Fruit fly (Drosophila melanogaster) whole organism, pupa: Measurements from ENCODE around the gene CG9806.
"Not testable (repeated sequence)": the region's sequence is repeated elsewhere in the genome, so short reads cannot be mapped to it uniquely, and the experiment has no call there.

Source experiments
- CG10348 ChIP-seq: fragments of 200-800 bp; sonication (Bioruptor generic); IDR thresholded peaks from 2 replicates; pipeline ENCODE4 v1.3.6; 2022; ENCODE audit warnings: missing biosample characterization, missing genetic modification characterization
- CG12605 ChIP-seq: fragments of 200-800 bp; sonication (Bioruptor generic); IDR thresholded peaks from 2 replicates; pipeline ENCODE4 v1.3.6; 2022; ENCODE audit warnings: missing biosample characterization, missing genetic modification characterization
- CG13204 ChIP-seq: fragments of 200-800 bp; sonication (Bioruptor generic); optimal IDR thresholded peaks from 2 replicates; lab custom pipeline; 2018; ENCODE audit warnings: missing biosample characterization, mild to moderate bottlenecking, missing genetic modification characterization, moderate library complexity
- CG14655 ChIP-seq: fragments of 200-800 bp; sonication (Bioruptor generic); optimal IDR thresholded peaks from 3 replicates; lab custom pipeline; 2017; ENCODE audit warnings: mild to moderate bottlenecking, missing biosample characterization, missing genetic modification reagents, missing genetic modification characterization
- CG15710 ChIP-seq: fragments of 200-800 bp; sonication (Bioruptor generic); optimal IDR thresholded peaks from 2 replicates; lab custom pipeline; 2018; ENCODE audit warnings: missing biosample characterization, mild to moderate bottlenecking, missing genetic modification characterization, moderate library complexity
- CG17806 ChIP-seq: fragments of 200-800 bp; sonication (Bioruptor generic); optimal IDR thresholded peaks from 2 replicates; lab custom pipeline; 2018; ENCODE audit warnings: missing biosample characterization, mild to moderate bottlenecking, missing genetic modification characterization, moderate library complexity
- CG32121 ChIP-seq: fragments of 200-800 bp; sonication (Bioruptor generic); IDR thresholded peaks from 2 replicates; pipeline ENCODE4 v1.3.6; 2022; ENCODE audit warnings: missing biosample characterization, missing genetic modification characterization
- CG34367 ChIP-seq: fragments of 200-800 bp; sonication (Bioruptor generic); optimal IDR thresholded peaks from 2 replicates; lab custom pipeline; 2018; ENCODE audit warnings: missing biosample characterization, mild to moderate bottlenecking, missing genetic modification characterization
- CG4496 ChIP-seq: fragments of 200-800 bp; sonication (Bioruptor generic); IDR thresholded peaks from 3 replicates; pipeline ENCODE4 v1.3.6; 2022; ENCODE audit warnings: missing biosample characterization, missing genetic modification characterization
- CG8159 ChIP-seq: fragments of 200-800 bp; sonication (Bioruptor generic); optimal IDR thresholded peaks from 3 replicates; lab custom pipeline; 2018; ENCODE audit warnings: missing biosample characterization, mild to moderate bottlenecking, missing genetic modification characterization, moderate library complexity
- CG8301 ChIP-seq: fragments of 200-800 bp; sonication (Bioruptor generic); optimal IDR thresholded peaks from 2 replicates; lab custom pipeline; 2018; ENCODE audit warnings: missing biosample characterization, mild to moderate bottlenecking, missing genetic modification characterization
- CG9948 ChIP-seq: fragments of 200-800 bp; sonication (Bioruptor generic); optimal IDR thresholded peaks from 2 replicates; lab custom pipeline; 2018; ENCODE audit warnings: missing biosample characterization, mild to moderate bottlenecking, missing genetic modification characterization, moderate library complexity
- D1 ChIP-seq: fragments of 200-800 bp; sonication (Bioruptor generic); optimal IDR thresholded peaks from 2 replicates; lab custom pipeline; 2018; ENCODE audit warnings: missing biosample characterization, mild to moderate bottlenecking, missing genetic modification characterization, moderate library complexity
- EcR ChIP-seq: fragments of 200-800 bp; sonication (Bioruptor generic); optimal IDR thresholded peaks from 3 replicates; lab custom pipeline; 2019; ENCODE audit warnings: missing biosample characterization, missing genetic modification characterization, mild to moderate bottlenecking, moderate library complexity, missing genetic modification reagents
- Ets98B ChIP-seq: fragments of 200-800 bp; sonication (Bioruptor generic); IDR thresholded peaks from 2 replicates; pipeline ENCODE4 v1.3.6; 2022; ENCODE audit warnings: missing biosample characterization, missing genetic modification characterization
- Pif1A ChIP-seq: fragments of 200-800 bp; sonication (Bioruptor generic); optimal IDR thresholded peaks from 3 replicates; lab custom pipeline; 2016; ENCODE audit warnings: missing biosample characterization, missing genetic modification characterization
- Pif1B ChIP-seq: fragments of 200-800 bp; sonication (Bioruptor generic); optimal IDR thresholded peaks from 3 replicates; lab custom pipeline; 2016; ENCODE audit warnings: missing biosample characterization, missing genetic modification characterization
- Snoo ChIP-seq: fragments of 200-800 bp; sonication (Bioruptor generic); optimal IDR thresholded peaks from 3 replicates; lab custom pipeline; 2017; ENCODE audit warnings: missing biosample characterization, mild to moderate bottlenecking, missing genetic modification characterization, inconsistent platforms
- fd96Ca ChIP-seq: fragments of 200-800 bp; sonication (Bioruptor generic); IDR thresholded peaks from 3 replicates; pipeline ENCODE4 v1.3.6; 2022; ENCODE audit warnings: missing biosample characterization, missing genetic modification characterization
- gl ChIP-seq: fragments of 200-800 bp; sonication (Bioruptor generic); optimal IDR thresholded peaks from 2 replicates; lab custom pipeline; 2018; ENCODE audit warnings: missing biosample characterization, mild to moderate bottlenecking, missing genetic modification characterization
- rn ChIP-seq: fragments of 200-800 bp; sonication (Bioruptor generic); IDR thresholded peaks from 2 replicates; pipeline ENCODE4 v1.3.6; 2022; ENCODE audit warnings: missing biosample characterization, missing genetic modification characterization

Gene CG9806

dm6 chrX:10628874-10629273 lies 2.0 kb upstream of the CG9806 start:
- TF ChIP-seq Pif1B (GFP tag; lab: Kevin White, UChicago) (no peak), rn (no peak), fd96Ca (no peak), CG12605 (no peak), CG4496 (no peak), CG10348 (GFP tag; lab: Robert Waterston, UW) (no peak), Ets98B (GFP tag; lab: Robert Waterston, UW) (no peak), CG8301 (peak; percentile 30), CG17806 (peak; percentile 46), CG9948 (peak; percentile 53), CG14655 (GFP tag; lab: Kevin White, UChicago) (peak; percentile 44), CG32121 (no peak), CG15710 (tag; lab: Kevin White, UChicago) (peak; percentile 51), Snoo (tag; lab: Kevin White, UChicago) (no peak), CG13204 (GFP tag; lab: Kevin White, UChicago) (no peak), CG34367 (peak; percentile 29), Pif1A (GFP tag; lab: Kevin White, UChicago) (peak; percentile 52), D1 (tag; lab: Kevin White, UChicago) (no peak), CG8159 (tag; lab: Kevin White, UChicago) (peak; percentile 71), gl (tag; lab: Kevin White, UChicago) (no peak), EcR (GFP tag; lab: Kevin White, UChicago) (no peak)

dm6 chrX:10623125-10623524 lies 3.8 kb downstream of the CG9806 start, which contains the start of gene Rab9Db:
Gene Rab9Db, minus strand, starts transcription at chrX:10623225.
- TF ChIP-seq Snoo (tag; lab: Kevin White, UChicago); CG12605; fd96Ca: not testable (repeated sequence)

dm6 chrX:10621202-10621990 lies 5.5 kb downstream of the CG9806 start:
- TF ChIP-seq CG32121: no peak
- TF ChIP-seq CG15710 (tag; lab: Kevin White, UChicago): no peak
- TF ChIP-seq CG34367: no peak
- no peak for TF ChIP-seq CG13204 (GFP tag; lab: Kevin White, UChicago)
- TF ChIP-seq CG8301: no peak
- no peak for TF ChIP-seq CG4496
- TF ChIP-seq CG14655 (GFP tag; lab: Kevin White, UChicago): no peak
- TF ChIP-seq D1 (tag; lab: Kevin White, UChicago): no peak
- no peak for TF ChIP-seq fd96Ca
- TF ChIP-seq CG12605: no peak
- TF ChIP-seq Ets98B (GFP tag; lab: Robert Waterston, UW): no peak
- no peak for TF ChIP-seq CG10348 (GFP tag; lab: Robert Waterston, UW)
- no peak for TF ChIP-seq CG17806
- no peak for TF ChIP-seq Pif1B (GFP tag; lab: Kevin White, UChicago)

dm6 chrX:10620144-10621005 lies 6.5 kb downstream of the CG9806 start, which contains the start of gene CG43347:
Gene CG43347, minus strand, starts transcription at chrX:10620190.
- no peak for TF ChIP-seq fd96Ca
- peak; percentile 74 for TF ChIP-seq CG8159 (tag; lab: Kevin White, UChicago)
- TF ChIP-seq EcR (GFP tag; lab: Kevin White, UChicago): no peak
- TF ChIP-seq CG15710 (tag; lab: Kevin White, UChicago): peak; percentile 60
- TF ChIP-seq Ets98B (GFP tag; lab: Robert Waterston, UW): no peak
- TF ChIP-seq Pif1B (GFP tag; lab: Kevin White, UChicago): no peak
- no peak for TF ChIP-seq CG10348 (GFP tag; lab: Robert Waterston, UW)
- TF ChIP-seq rn: no peak
- peak; percentile 41; the same call in 1 of the 3 replicates for TF ChIP-seq CG4496
- no peak for TF ChIP-seq D1 (tag; lab: Kevin White, UChicago)
- peak; percentile 28 for TF ChIP-seq CG34367
- peak; percentile 40 for TF ChIP-seq CG17806
- TF ChIP-seq Snoo (tag; lab: Kevin White, UChicago): peak; percentile 31
- no peak for TF ChIP-seq CG32121
- no peak for TF ChIP-seq CG13204 (GFP tag; lab: Kevin White, UChicago)
- TF ChIP-seq gl (tag; lab: Kevin White, UChicago): no peak
- no peak for TF ChIP-seq CG12605
- TF ChIP-seq CG9948: peak; percentile 55
- TF ChIP-seq Pif1A (GFP tag; lab: Kevin White, UChicago): peak; percentile 37
- peak; percentile 53 for TF ChIP-seq CG14655 (GFP tag; lab: Kevin White, UChicago)
- peak; percentile 39 for TF ChIP-seq CG8301
- TF ChIP-seq, all 21 proteins: peak for 10

- TF ChIP-seq CG32121: no peak
- no peak for TF ChIP-seq Pif1B (GFP tag; lab: Kevin White, UChicago)
- TF ChIP-seq CG34367: no peak
- no peak for TF ChIP-seq Ets98B (GFP tag; lab: Robert Waterston, UW)
- TF ChIP-seq Snoo (tag; lab: Kevin White, UChicago): no peak
- no peak for TF ChIP-seq gl (tag; lab: Kevin White, UChicago)
- TF ChIP-seq EcR (GFP tag; lab: Kevin White, UChicago): no peak
- TF ChIP-seq CG8159 (tag; lab: Kevin White, UChicago): no peak
- no peak for TF ChIP-seq Pif1A (GFP tag; lab: Kevin White, UChicago)
- TF ChIP-seq CG10348 (GFP tag; lab: Robert Waterston, UW): no peak
- TF ChIP-seq CG8301: no peak
- TF ChIP-seq CG12605: no peak
- TF ChIP-seq D1 (tag; lab: Kevin White, UChicago): no peak
- no peak for TF ChIP-seq CG14655 (GFP tag; lab: Kevin White, UChicago)
- no peak for TF ChIP-seq fd96Ca
- TF ChIP-seq CG4496: no peak
- no peak for TF ChIP-seq CG17806
- no peak for TF ChIP-seq CG15710 (tag; lab: Kevin White, UChicago)
- no peak for TF ChIP-seq rn
These were observed 8.4 kb downstream of the CG9806 start for dm6 chrX:10618491-10618890.
